Worm (Caenorhabditis elegans): ENCODE results near the gene F54F12.2.
A peak's percentile ranks its signal among the peaks of the same experiment; 100 is the strongest.

ce11 chrIII:13004316-13004715 is 35.5 kb upstream of the F54F12.2 start:
- TF ChIP-seq cog-1 (tag; optimal IDR thresholded peaks at IDR 0.05), result no peak
- TF ChIP-seq flt-1 (GFP tag; IDR thresholded peaks at IDR 0.05), result no peak
- no peak for TF ChIP-seq T22C8.4 (GFP tag; IDR thresholded peaks at IDR 0.05)
- no peak for TF ChIP-seq klf-2 (GFP tag; conservative IDR thresholded peaks at IDR 0.05)
- no peak for TF ChIP-seq med-1 (GFP tag; optimal IDR thresholded peaks at IDR 0.05; ENCODE audit: insufficient read depth)
- peak; percentile 68; the same call in 1 of the 2 replicates for TF ChIP-seq ztf-29 (GFP tag; IDR thresholded peaks at IDR 0.05)
- 0 out of 2 replicates have a peak, but pooled peaks have one; percentile 23 for TF ChIP-seq ztf-23 (GFP tag; IDR thresholded peaks at IDR 0.05)
- TF ChIP-seq tab-1 (GFP tag; IDR thresholded peaks at IDR 0.05), result no peak
